Fruit fly (Drosophila melanogaster) whole organism, prepupa: ENCODE measurements around the gene hdm.

Experiments used
- Blimp-1 ChIP-seq: fragments of 200-800 bp; sonication (Bioruptor generic); optimal IDR thresholded peaks from 3 replicates; lab custom pipeline; 2017; ENCODE audit warnings: missing biosample characterization, missing genetic modification characterization, mild to moderate bottlenecking, moderate library complexity, missing genetic modification reagents
- CG10631 ChIP-seq: fragments of 200-800 bp; sonication (Bioruptor generic); optimal IDR thresholded peaks from 2 replicates; lab custom pipeline; 2016; ENCODE audit warnings: missing biosample characterization, missing genetic modification characterization
- CG10669 ChIP-seq: fragments of 200-800 bp; sonication (Bioruptor generic); optimal IDR thresholded peaks from 3 replicates; lab custom pipeline; 2018; ENCODE audit warnings: missing biosample characterization, mild to moderate bottlenecking, missing genetic modification characterization, moderate library complexity
- CG11762 ChIP-seq: fragments of 200-800 bp; sonication (Bioruptor generic); optimal IDR thresholded peaks from 3 replicates; lab custom pipeline; 2016; ENCODE audit warnings: missing biosample characterization, missing genetic modification characterization; ENCODE audit not compliant: insufficient read depth
- CG11902 ChIP-seq: fragments of 200-800 bp; sonication (Bioruptor generic); optimal IDR thresholded peaks from 3 replicates; lab custom pipeline; 2016; ENCODE audit warnings: missing biosample characterization, missing genetic modification characterization
- CG1621 ChIP-seq: fragments of 200-800 bp; sonication (Bioruptor generic); optimal IDR thresholded peaks from 3 replicates; lab custom pipeline; 2018; ENCODE audit warnings: missing biosample characterization, mild to moderate bottlenecking, missing genetic modification characterization
- CG16779 ChIP-seq: fragments of 200-800 bp; sonication (Bioruptor generic); optimal IDR thresholded peaks from 3 replicates; lab custom pipeline; 2017; ENCODE audit warnings: missing biosample characterization, mild to moderate bottlenecking, missing genetic modification characterization
- CG3032 ChIP-seq: fragments of 200-800 bp; optimal IDR thresholded peaks from 2 replicates; lab custom pipeline; 2019; ENCODE audit warnings: missing biosample characterization, mild to moderate bottlenecking, missing genetic modification characterization, moderate library complexity
- CG31627 ChIP-seq: fragments of 200-800 bp; sonication (Bioruptor generic); optimal IDR thresholded peaks from 3 replicates; lab custom pipeline; 2016; ENCODE audit warnings: missing biosample characterization, missing genetic modification characterization
- CG32006 ChIP-seq: fragments of 200-800 bp; sonication (Bioruptor generic); optimal IDR thresholded peaks from 3 replicates; lab custom pipeline; 2017; ENCODE audit warnings: missing biosample characterization, mild to moderate bottlenecking, missing genetic modification characterization
- CG34406 ChIP-seq: fragments of 200-800 bp; sonication (Bioruptor generic); optimal IDR thresholded peaks from 3 replicates; lab custom pipeline; 2016; ENCODE audit warnings: missing biosample characterization, missing genetic modification characterization
- CG3919 ChIP-seq: fragments of 200-800 bp; sonication (Bioruptor generic); optimal IDR thresholded peaks from 3 replicates; lab custom pipeline; 2016; ENCODE audit warnings: missing biosample characterization, missing genetic modification characterization
- CG4318 ChIP-seq: fragments of 200-800 bp; sonication (Bioruptor generic); optimal IDR thresholded peaks from 3 replicates; lab custom pipeline; 2017; ENCODE audit warnings: missing biosample characterization, mild to moderate bottlenecking, missing genetic modification characterization
- CG6163 ChIP-seq: fragments of 200-800 bp; sonication (Bioruptor generic); IDR thresholded peaks from 3 replicates; pipeline ENCODE4 v1.3.6; 2022; ENCODE audit warnings: missing biosample characterization, missing genetic modification characterization
- CG6276 ChIP-seq: fragments of 200-800 bp; sonication (Bioruptor generic); optimal IDR thresholded peaks from 2 replicates; lab custom pipeline; 2017; ENCODE audit warnings: missing biosample characterization, mild to moderate bottlenecking, missing genetic modification characterization
- CG6792 ChIP-seq: fragments of 200-800 bp; sonication (Bioruptor generic); optimal IDR thresholded peaks from 3 replicates; lab custom pipeline; 2016; ENCODE audit warnings: missing biosample characterization, missing genetic modification characterization
- CG6854 ChIP-seq: fragments of 200-800 bp; sonication (Bioruptor generic); optimal IDR thresholded peaks from 2 replicates; lab custom pipeline; 2017; ENCODE audit warnings: missing biosample characterization, mild to moderate bottlenecking, missing genetic modification characterization
- CG7368 ChIP-seq: fragments of 200-800 bp; sonication (Bioruptor generic); optimal IDR thresholded peaks from 3 replicates; lab custom pipeline; 2016; ENCODE audit warnings: missing biosample characterization, missing genetic modification characterization
- CG8319 ChIP-seq: fragments of 200-800 bp; sonication (Bioruptor generic); optimal IDR thresholded peaks from 3 replicates; lab custom pipeline; 2016; ENCODE audit warnings: missing biosample characterization, missing genetic modification characterization
- CG9139 ChIP-seq: fragments of 200-800 bp; sonication (Bioruptor generic); optimal IDR thresholded peaks from 3 replicates; lab custom pipeline; 2017; ENCODE audit warnings: missing biosample characterization, mild to moderate bottlenecking, missing genetic modification characterization
- Eip75B ChIP-seq: fragments of 200-800 bp; sonication (Bioruptor generic); optimal IDR thresholded peaks from 3 replicates; lab custom pipeline; 2016; ENCODE audit warnings: missing biosample characterization, missing genetic modification characterization
- Eip78C ChIP-seq: fragments of 200-800 bp; sonication (Bioruptor generic); peaks from one replicate; lab custom pipeline; 2016; ENCODE audit warnings: missing biosample characterization, missing genetic modification characterization
- Ets21C ChIP-seq: fragments of 200-800 bp; sonication (Bioruptor generic); optimal IDR thresholded peaks from 3 replicates; lab custom pipeline; 2016; ENCODE audit warnings: missing biosample characterization, missing genetic modification characterization
- Hr38 ChIP-seq: sonication (Bioruptor generic); optimal IDR thresholded peaks from 2 replicates; lab custom pipeline; 2016; ENCODE audit warnings: missing biosample characterization, missing genetic modification characterization
- Hr4 ChIP-seq: fragments of 200-800 bp; sonication (Bioruptor generic); optimal IDR thresholded peaks from 3 replicates; lab custom pipeline; 2016; ENCODE audit warnings: missing biosample characterization, missing genetic modification characterization
- Lpt ChIP-seq: fragments of 200-800 bp; sonication (Bioruptor generic); optimal IDR thresholded peaks from 3 replicates; lab custom pipeline; 2016; ENCODE audit warnings: missing biosample characterization, missing genetic modification characterization
- Met ChIP-seq: fragments of 200-800 bp; sonication (Bioruptor generic); optimal IDR thresholded peaks from 3 replicates; lab custom pipeline; 2016; ENCODE audit warnings: missing biosample characterization, missing genetic modification characterization
- OdsH ChIP-seq: fragments of 200-800 bp; sonication (Bioruptor generic); optimal IDR thresholded peaks from 3 replicates; lab custom pipeline; 2016; ENCODE audit warnings: missing biosample characterization, missing genetic modification characterization
- Sox102F ChIP-seq: fragments of 200-800 bp; sonication (Bioruptor generic); optimal IDR thresholded peaks from 2 replicates; lab custom pipeline; 2016; ENCODE audit warnings: missing biosample characterization, mild to moderate bottlenecking, missing genetic modification characterization
- achi ChIP-seq: fragments of 200-800 bp; sonication (Bioruptor generic); optimal IDR thresholded peaks from 3 replicates; lab custom pipeline; 2016; ENCODE audit warnings: missing biosample characterization, missing genetic modification characterization
- acj6 ChIP-seq: fragments of 200-800 bp; sonication (Bioruptor generic); optimal IDR thresholded peaks from 3 replicates; lab custom pipeline; 2016; ENCODE audit warnings: missing biosample characterization, missing genetic modification characterization
- dac ChIP-seq: fragments of 200-800 bp; sonication (Bioruptor generic); optimal IDR thresholded peaks from 2 replicates; lab custom pipeline; 2017; ENCODE audit warnings: missing biosample characterization, mild to moderate bottlenecking, missing genetic modification characterization
- dsx ChIP-seq: fragments of 200-800 bp; optimal IDR thresholded peaks from 3 replicates; lab custom pipeline; 2019; ENCODE audit warnings: missing biosample characterization, mild to moderate bottlenecking, missing genetic modification characterization, moderate library complexity; ENCODE audit not compliant: poor library complexity, severe bottlenecking
- eg ChIP-seq: fragments of 200-800 bp; sonication (Bioruptor generic); IDR thresholded peaks from 3 replicates; pipeline ENCODE4 v1.3.6; 2022; ENCODE audit warnings: missing biosample characterization, missing genetic modification characterization
- esn ChIP-seq: fragments of 200-800 bp; sonication (Bioruptor generic); optimal IDR thresholded peaks from 2 replicates; lab custom pipeline; 2016; ENCODE audit warnings: missing biosample characterization, mild to moderate bottlenecking, missing genetic modification characterization, moderate library complexity
- fd59A ChIP-seq: fragments of 200-800 bp; sonication (Bioruptor generic); optimal IDR thresholded peaks from 2 replicates; lab custom pipeline; 2017; ENCODE audit warnings: missing biosample characterization, mild to moderate bottlenecking, missing genetic modification characterization, missing genetic modification reagents
- fd85E ChIP-seq: fragments of 200-800 bp; sonication (Bioruptor generic); optimal IDR thresholded peaks from 3 replicates; lab custom pipeline; 2016; ENCODE audit warnings: missing biosample characterization, missing genetic modification characterization
- fkh ChIP-seq: fragments of 200-800 bp; sonication (Bioruptor generic); optimal IDR thresholded peaks from 3 replicates; lab custom pipeline; 2017; ENCODE audit warnings: missing biosample characterization, mild to moderate bottlenecking, missing genetic modification characterization, moderate library complexity
- net ChIP-seq: fragments of 200-800 bp; sonication (Bioruptor generic); optimal IDR thresholded peaks from 3 replicates; lab custom pipeline; 2016; ENCODE audit warnings: missing biosample characterization, missing genetic modification characterization
- pdm3 ChIP-seq: fragments of 200-800 bp; sonication (Bioruptor generic); optimal IDR thresholded peaks from 3 replicates; lab custom pipeline; 2016; ENCODE audit warnings: missing biosample characterization, missing genetic modification characterization
- salr ChIP-seq, 2 experiments: fragments of 200-800 bp; sonication (Bioruptor generic); optimal IDR thresholded peaks; 3 replicates each; lab custom pipeline; 2016 to 2018; ENCODE audit warnings: missing biosample characterization in 2 of 2, missing genetic modification characterization in 2 of 2, mild to moderate bottlenecking in 1 of 2
- ss ChIP-seq, 2 experiments: fragments of 200-800 bp; sonication (Bioruptor generic); optimal IDR thresholded peaks; 2 replicates in 1 of 2; 3 replicates in 1 of 2; lab custom pipeline; 2017 to 2018; ENCODE audit warnings: mild to moderate bottlenecking in 2 of 2, missing biosample characterization in 2 of 2, missing genetic modification characterization in 2 of 2, moderate library complexity in 1 of 2
- topi ChIP-seq: fragments of 200-800 bp; sonication (Bioruptor generic); optimal IDR thresholded peaks from 3 replicates; lab custom pipeline; 2016; ENCODE audit warnings: missing biosample characterization, missing genetic modification characterization
- vri ChIP-seq: fragments of 200-800 bp; sonication (Bioruptor generic); optimal IDR thresholded peaks from 3 replicates; lab custom pipeline; 2016; ENCODE audit warnings: missing biosample characterization, mild to moderate bottlenecking, missing genetic modification characterization

hdm gene

dm6 chrX:7944772-7945722 lies 25.1 kb upstream of the hdm start (continued):
- TF ChIP-seq fd59A (GFP tag; lab: Kevin White, UChicago) (peak; percentile 33), topi (GFP tag; lab: Kevin White, UChicago) (peak; percentile 75), CG3919 (GFP tag; lab: Kevin White, UChicago) (peak; percentile 47), CG6276 (GFP tag; lab: Kevin White, UChicago) (peak; percentile 51), CG6792 (peak; percentile 60), dsx (peak; percentile 64), CG10631 (GFP tag; lab: Kevin White, UChicago) (peak; percentile 66), CG1621 (tag; lab: Kevin White, UChicago) (peak; percentile 40), salr (GFP tag; optimal IDR thresholded peaks at IDR 0.05; lab: Kevin White, UChicago) (peak; percentile 17 to 40), CG8319 (GFP tag; lab: Kevin White, UChicago) (peak; percentile 40)

DNA sequence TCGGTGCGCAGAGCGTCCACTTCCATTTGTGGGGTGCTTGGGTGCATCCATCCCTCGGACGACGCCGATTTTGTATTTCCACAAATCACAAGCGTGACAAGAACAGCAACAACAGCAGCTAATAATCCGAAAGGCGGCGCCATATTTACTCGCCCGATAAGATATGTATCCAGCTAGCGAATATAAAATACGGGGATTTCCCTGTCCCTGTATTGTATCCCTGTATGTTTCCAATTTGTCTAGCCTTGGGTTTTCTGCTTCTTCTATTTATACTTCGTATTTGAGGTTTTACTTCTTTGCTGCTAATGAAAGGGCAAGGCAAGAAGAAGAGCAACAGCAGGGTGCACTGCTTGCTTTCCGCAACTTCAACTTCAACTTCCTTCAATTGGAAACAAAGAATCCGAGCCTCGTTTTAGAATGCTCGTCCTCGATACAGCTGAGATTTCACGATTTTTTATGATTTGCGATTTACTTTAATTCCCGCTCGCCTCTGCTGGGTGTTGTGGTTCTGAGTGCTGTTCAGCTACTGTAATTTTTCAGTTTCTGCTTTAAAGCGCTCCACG lies 24.3 kb upstream of the hdm start:
- no peak for TF ChIP-seq Blimp-1 (GFP tag; lab: Kevin White, UChicago)
- no peak for TF ChIP-seq vri (GFP tag; lab: Kevin White, UChicago)
- no peak for TF ChIP-seq topi (GFP tag; lab: Kevin White, UChicago)
- no peak for TF ChIP-seq eg (GFP tag; lab: Robert Waterston, UW)
- TF ChIP-seq CG11762 (GFP tag; lab: Kevin White, UChicago) = no peak
- no peak for TF ChIP-seq CG31627 (GFP tag; lab: Kevin White, UChicago)
- TF ChIP-seq Sox102F (GFP tag; lab: Kevin White, UChicago) = no peak
- TF ChIP-seq net = no peak
- no peak for TF ChIP-seq CG34406 (GFP tag; lab: Kevin White, UChicago)
- TF ChIP-seq Met (GFP tag; lab: Kevin White, UChicago) = no peak
- no peak for TF ChIP-seq OdsH (GFP tag; lab: Kevin White, UChicago)
- TF ChIP-seq fkh (GFP tag; lab: Kevin White, UChicago) = no peak
- no peak for TF ChIP-seq CG7368
- TF ChIP-seq CG32006 (GFP tag; lab: Kevin White, UChicago) = no peak
- no peak for TF ChIP-seq Hr38 (GFP tag; lab: Kevin White, UChicago)
- TF ChIP-seq CG9139 (GFP tag; lab: Kevin White, UChicago) = no peak
- no peak for TF ChIP-seq esn
- TF ChIP-seq CG10669 = no peak
- no peak for TF ChIP-seq Hr4

dm6 chrX:7938482-7938804 lies 18.5 kb upstream of the hdm start:
- TF ChIP-seq vri (GFP tag; lab: Kevin White, UChicago) (no peak), CG9139 (GFP tag; lab: Kevin White, UChicago) (no peak), CG6163 (GFP tag; lab: Robert Waterston, UW) (0 out of 3 replicates have a peak, but pooled peaks have one; percentile 4), CG6276 (GFP tag; lab: Kevin White, UChicago) (no peak), CG11762 (GFP tag; lab: Kevin White, UChicago) (no peak), Lpt (GFP tag; lab: Kevin White, UChicago) (no peak), CG6854 (no peak), CG16779 (tag; lab: Kevin White, UChicago) (no peak), Blimp-1 (GFP tag; lab: Kevin White, UChicago) (no peak), CG4318 (no peak), CG1621 (tag; lab: Kevin White, UChicago) (no peak), Sox102F (GFP tag; lab: Kevin White, UChicago) (no peak), salr (GFP tag; optimal IDR thresholded peaks at IDR 0.05; lab: Kevin White, UChicago) (no peak), fd85E (GFP tag; lab: Kevin White, UChicago) (no peak), ss (GFP tag; optimal IDR thresholded peaks at IDR 0.05; lab: Kevin White, UChicago) (no peak), Ets21C (GFP tag; lab: Kevin White, UChicago) (no peak), pdm3 (GFP tag; lab: Kevin White, UChicago) (no peak), dac (no peak), achi (GFP tag; lab: Kevin White, UChicago) (no peak), Eip78C (peak; percentile 62), fd59A (GFP tag; lab: Kevin White, UChicago) (no peak), CG3032 (tag; lab: Kevin White, UChicago) (no peak), CG7368 (no peak), acj6 (GFP tag; lab: Kevin White, UChicago) (no peak), Eip75B (peak; percentile 36), eg (GFP tag; lab: Robert Waterston, UW) (no peak), esn (peak; percentile 45), CG11902 (GFP tag; lab: Kevin White, UChicago) (no peak)
